Fruit fly (Drosophila melanogaster): ENCODE measurements around the gene nst.

nst gene

DNA sequence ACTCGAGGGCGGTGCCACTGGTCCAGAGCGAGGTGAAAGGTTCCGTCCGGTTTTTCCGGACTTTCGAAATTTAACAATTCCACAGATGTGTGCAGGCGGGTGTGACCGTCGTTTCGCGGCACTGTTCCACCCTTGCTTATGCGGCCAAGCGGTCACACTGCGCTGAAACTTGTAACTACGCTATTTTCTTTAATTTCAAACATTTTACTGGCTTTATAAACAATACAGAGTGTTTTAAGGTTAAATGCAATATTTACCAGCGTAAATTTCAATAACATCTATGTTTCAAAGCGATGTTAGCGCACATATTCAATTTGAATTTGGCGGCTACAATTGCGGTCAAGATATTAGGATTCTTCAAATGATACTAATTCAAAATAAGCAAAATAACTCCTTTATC, at the start of gene nst:
Gene nst, minus strand, starts transcription at position 128 of the 400 bp plus-strand sequence.
- TF ChIP-seq usp (GFP tag; optimal IDR thresholded peaks at IDR 0.05) (no peak), Dll (optimal IDR thresholded peaks at IDR 0.05) (no peak)

DNA sequence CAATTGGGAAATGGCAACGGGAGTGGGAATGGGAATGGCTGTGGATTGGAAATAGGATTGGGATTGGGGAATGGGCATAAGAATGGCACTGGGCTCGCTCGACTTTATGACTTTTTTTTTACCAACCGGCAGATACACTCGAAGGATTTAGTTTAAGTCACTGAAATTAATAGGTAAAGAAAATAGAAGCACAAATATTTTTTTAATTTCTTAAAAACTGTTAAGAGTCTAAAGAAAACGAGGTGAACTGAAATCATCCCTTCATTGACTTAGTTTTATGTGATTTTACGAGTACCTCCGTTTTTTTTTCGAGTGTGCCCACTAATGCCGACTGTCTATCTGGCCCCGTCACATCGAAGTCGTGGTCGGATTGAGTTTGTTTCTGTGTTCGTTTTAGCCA, 44.9 kb upstream of the nst start:
- no peak for TF ChIP-seq EcR (GFP tag; optimal IDR thresholded peaks at IDR 0.05)
- TF ChIP-seq usp (GFP tag; optimal IDR thresholded peaks at IDR 0.05) = no peak
- no peak for TF ChIP-seq pan (optimal IDR thresholded peaks at IDR 0.05)
- TF ChIP-seq CG8478 (optimal IDR thresholded peaks at IDR 0.05) = no peak
- TF ChIP-seq psq (optimal IDR thresholded peaks at IDR 0.05) = no peak
- TF ChIP-seq Dll (optimal IDR thresholded peaks at IDR 0.05) = no peak

DNA sequence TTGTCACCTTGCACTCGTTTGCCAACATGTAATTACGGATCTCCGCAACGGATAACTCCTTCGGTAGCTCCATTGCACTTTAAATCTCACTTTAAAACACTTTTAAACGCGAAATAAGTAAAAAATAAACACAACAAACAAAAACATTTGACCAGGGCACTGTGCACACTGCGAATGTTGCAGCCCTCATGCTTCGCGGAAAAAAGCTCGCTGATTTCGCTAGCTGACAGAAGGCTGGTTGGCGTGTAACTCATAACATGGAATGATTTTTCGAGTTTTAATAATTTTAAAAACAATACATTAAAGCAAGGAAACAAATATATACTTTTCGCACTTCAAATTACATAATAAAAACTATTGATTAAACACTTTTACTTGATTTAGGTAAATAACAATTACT, 42.4 kb upstream of the nst start, which contains the start of gene sowah:
Gene sowah, minus strand, starts transcription at position 177 of the 400 bp plus-strand sequence.
- no peak for TF ChIP-seq psq (optimal IDR thresholded peaks at IDR 0.05)
- TF ChIP-seq pan (optimal IDR thresholded peaks at IDR 0.05) = no peak
- TF ChIP-seq usp (GFP tag; optimal IDR thresholded peaks at IDR 0.05) = no peak

DNA sequence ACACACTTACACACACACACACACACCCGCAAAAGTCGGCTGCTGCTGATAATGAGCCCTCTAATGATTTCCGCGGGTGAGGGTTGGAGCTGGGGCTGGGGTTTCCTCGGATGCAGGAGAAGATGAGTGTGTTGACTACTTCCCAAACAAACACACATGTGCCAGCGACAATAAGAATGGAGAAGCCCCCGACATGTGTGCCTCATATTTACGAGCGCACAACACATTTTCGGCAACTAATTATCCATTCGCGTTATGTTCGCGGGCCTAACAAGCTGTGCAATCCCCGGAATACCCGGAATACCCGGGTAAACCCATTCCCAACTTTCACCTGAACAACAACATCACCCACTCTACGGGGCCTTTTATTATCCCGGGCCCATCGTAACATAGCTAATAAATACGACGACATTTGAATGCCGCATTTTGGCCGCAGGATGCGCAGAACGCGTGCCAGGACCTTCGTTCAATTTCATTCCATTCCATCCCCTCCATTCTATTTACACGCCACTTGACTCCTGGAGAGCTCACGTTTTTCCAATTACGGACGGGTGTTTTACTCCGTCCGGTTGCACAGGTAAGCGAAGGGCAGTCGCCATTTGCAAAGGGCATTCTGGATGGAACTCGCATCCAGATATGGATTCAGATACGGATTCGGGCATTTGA, 36.2 kb upstream of the nst start:
- TF ChIP-seq CG8478 (optimal IDR thresholded peaks at IDR 0.05) = no peak
- TF ChIP-seq EcR (GFP tag; optimal IDR thresholded peaks at IDR 0.05) = no peak
- TF ChIP-seq psq (optimal IDR thresholded peaks at IDR 0.05) = no peak
- no peak for TF ChIP-seq usp (GFP tag; optimal IDR thresholded peaks at IDR 0.05)
- no peak for TF ChIP-seq pan (optimal IDR thresholded peaks at IDR 0.05)
- TF ChIP-seq Dll (optimal IDR thresholded peaks at IDR 0.05) = no peak

DNA sequence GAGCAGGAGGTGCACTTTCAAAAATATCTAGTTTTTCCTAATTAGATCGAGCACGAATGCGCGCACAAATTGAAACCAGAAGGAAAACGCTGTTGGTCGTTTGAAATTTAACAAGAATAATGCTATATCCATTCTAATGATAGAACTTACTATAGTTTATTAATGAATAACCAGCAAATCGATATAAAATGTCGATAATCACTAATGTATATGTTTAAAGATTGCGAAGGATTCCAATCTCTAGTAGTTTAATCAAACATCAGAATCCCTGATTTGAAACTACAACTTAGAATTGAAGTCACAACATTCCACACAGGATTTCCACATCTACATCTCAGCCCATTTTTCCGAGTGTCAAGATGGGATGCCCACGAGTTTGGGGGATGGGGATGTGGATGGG, 35.5 kb upstream of the nst start:
- no peak for TF ChIP-seq CG8478 (optimal IDR thresholded peaks at IDR 0.05)
- no peak for TF ChIP-seq pan (optimal IDR thresholded peaks at IDR 0.05)
- TF ChIP-seq Dll (optimal IDR thresholded peaks at IDR 0.05) = no peak
- TF ChIP-seq psq (optimal IDR thresholded peaks at IDR 0.05) = no peak
- no peak for TF ChIP-seq usp (GFP tag; optimal IDR thresholded peaks at IDR 0.05)
- no peak for TF ChIP-seq EcR (GFP tag; optimal IDR thresholded peaks at IDR 0.05)

DNA sequence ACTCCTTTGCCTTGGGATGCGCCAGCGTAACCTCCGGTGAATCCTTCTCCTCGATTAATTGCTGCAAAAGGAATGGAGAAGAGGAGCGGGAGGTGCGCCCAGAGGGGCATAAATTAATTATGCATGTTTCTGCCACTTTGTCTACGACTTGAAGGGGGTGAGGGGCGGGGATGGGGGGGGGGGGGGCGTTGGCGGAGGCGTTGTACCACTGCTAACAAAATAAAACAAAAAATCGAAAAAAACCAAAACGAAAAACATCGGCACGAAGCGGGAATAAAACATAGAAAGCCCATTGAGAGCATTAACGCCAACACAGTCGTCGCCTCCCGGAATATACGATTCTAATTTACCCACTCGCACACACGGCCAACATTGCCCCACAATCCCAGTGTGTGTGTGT, 35.0 kb upstream of the nst start:
- TF ChIP-seq psq (optimal IDR thresholded peaks at IDR 0.05) (no peak), pan (optimal IDR thresholded peaks at IDR 0.05) (no peak), CG8478 (optimal IDR thresholded peaks at IDR 0.05) (no peak)

DNA sequence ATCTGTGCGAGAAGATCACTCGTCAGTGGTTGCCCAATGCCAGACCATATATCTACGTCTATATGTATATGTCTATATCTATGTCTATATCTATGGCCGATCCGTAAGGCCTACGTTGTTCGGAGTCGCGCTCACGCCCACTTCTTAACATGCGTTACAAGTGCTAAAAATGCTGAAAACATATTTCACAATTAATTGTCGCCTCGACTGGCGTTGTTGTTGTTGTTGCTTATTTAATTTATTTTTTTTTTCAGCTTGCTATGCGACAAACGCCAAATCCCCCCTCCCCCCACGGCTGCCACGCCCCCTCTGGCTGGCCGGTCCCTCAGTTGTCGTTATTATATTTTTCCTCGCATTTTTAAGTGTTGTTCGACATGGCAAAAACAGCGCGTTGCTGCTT, 34.3 kb upstream of the nst start:
- no peak for TF ChIP-seq psq (optimal IDR thresholded peaks at IDR 0.05)

DNA sequence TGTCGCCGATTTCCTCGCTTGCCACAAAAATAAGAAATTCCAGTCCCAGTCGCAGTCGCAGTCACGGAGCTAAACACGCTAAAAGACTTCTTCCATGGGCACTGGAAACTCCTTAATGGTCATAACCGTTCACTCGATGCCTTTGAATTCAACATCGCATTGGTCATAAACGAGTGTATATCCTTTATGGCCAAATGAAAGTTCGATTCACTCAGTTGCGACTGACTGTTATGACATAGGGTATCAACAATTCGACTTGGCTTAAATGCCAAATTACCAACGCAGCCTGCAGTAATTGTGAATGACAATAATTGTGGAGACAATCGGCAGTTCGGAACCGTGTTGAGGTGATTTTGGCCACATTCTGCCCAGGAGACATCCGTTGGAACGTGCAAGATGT, 29.3 kb upstream of the nst start:
- TF ChIP-seq psq (optimal IDR thresholded peaks at IDR 0.05) (no peak), usp (GFP tag; optimal IDR thresholded peaks at IDR 0.05) (no peak), EcR (GFP tag; optimal IDR thresholded peaks at IDR 0.05) (no peak), CG8478 (optimal IDR thresholded peaks at IDR 0.05) (no peak), pan (optimal IDR thresholded peaks at IDR 0.05) (no peak), Dll (optimal IDR thresholded peaks at IDR 0.05) (no peak)

DNA sequence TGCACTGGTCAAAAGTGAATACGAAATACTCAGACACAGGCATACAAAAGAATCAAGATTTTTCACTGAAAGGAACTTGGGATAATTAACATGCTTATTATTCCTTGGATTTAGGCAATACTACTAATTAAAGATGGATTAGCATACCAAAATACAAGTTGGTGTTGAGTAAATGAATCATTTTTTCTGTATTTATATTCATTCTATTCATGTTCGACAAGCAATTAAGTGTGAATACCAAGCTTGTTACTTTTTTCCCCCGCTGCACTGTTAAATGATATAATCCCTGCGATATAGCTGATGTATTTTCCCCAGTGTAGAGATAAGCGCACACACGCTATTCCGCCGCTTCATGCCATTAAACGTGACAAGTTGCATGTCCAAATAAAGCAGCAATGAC, 27.8 kb upstream of the nst start:
- TF ChIP-seq pan (optimal IDR thresholded peaks at IDR 0.05) (no peak), usp (GFP tag; optimal IDR thresholded peaks at IDR 0.05) (no peak), CG8478 (optimal IDR thresholded peaks at IDR 0.05) (no peak), psq (optimal IDR thresholded peaks at IDR 0.05) (no peak), EcR (GFP tag; optimal IDR thresholded peaks at IDR 0.05) (no peak), Dll (optimal IDR thresholded peaks at IDR 0.05) (no peak)

DNA sequence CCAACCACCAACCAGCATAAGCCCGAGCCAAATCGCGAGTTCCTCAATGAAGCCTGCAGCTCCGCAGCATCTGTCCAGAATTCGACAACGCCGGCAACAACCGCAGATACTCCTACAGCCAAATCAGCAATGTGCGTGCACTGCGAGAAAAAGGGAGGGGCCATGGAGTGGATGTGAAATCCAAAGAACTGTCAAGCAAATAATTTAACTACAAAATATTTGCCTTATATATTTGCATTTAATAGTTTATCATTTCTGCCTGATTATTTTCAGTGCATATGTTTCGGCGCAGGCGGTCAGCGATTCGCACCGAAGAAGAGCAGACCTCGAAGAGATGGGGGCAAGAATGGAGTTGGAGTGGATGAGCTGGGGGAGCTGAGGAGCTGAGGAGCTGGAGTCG, 21.7 kb upstream of the nst start:
- no peak for TF ChIP-seq CG8478 (optimal IDR thresholded peaks at IDR 0.05)
- no peak for TF ChIP-seq EcR (GFP tag; optimal IDR thresholded peaks at IDR 0.05)
- TF ChIP-seq pan (optimal IDR thresholded peaks at IDR 0.05) = no peak
- TF ChIP-seq psq (optimal IDR thresholded peaks at IDR 0.05) = no peak
- TF ChIP-seq usp (GFP tag; optimal IDR thresholded peaks at IDR 0.05) = no peak
- no peak for TF ChIP-seq Dll (optimal IDR thresholded peaks at IDR 0.05)

DNA sequence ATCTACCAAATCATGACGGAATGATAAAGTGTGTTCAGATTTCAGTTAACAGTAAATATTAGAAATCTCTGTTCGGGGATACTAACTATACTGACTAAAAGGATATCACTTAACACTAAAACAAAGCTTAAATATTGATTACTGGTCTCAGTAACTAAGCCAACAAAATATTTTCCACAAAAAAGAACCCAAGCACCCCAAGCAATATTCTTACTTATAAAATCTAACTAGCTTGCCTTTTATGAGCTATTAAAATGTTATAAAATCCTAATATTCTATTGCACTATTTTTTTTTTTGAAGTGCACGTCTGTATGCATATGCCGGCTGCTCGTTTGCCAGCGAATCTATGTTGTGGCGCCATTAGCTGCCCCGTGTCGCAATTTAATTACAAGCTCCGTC, 19.5 kb upstream of the nst start:
- no peak for TF ChIP-seq EcR (GFP tag; optimal IDR thresholded peaks at IDR 0.05)
- no peak for TF ChIP-seq Dll (optimal IDR thresholded peaks at IDR 0.05)
- TF ChIP-seq psq (optimal IDR thresholded peaks at IDR 0.05) = no peak
- TF ChIP-seq usp (GFP tag; optimal IDR thresholded peaks at IDR 0.05) = no peak
- TF ChIP-seq CG8478 (optimal IDR thresholded peaks at IDR 0.05) = no peak
- TF ChIP-seq pan (optimal IDR thresholded peaks at IDR 0.05) = no peak

DNA sequence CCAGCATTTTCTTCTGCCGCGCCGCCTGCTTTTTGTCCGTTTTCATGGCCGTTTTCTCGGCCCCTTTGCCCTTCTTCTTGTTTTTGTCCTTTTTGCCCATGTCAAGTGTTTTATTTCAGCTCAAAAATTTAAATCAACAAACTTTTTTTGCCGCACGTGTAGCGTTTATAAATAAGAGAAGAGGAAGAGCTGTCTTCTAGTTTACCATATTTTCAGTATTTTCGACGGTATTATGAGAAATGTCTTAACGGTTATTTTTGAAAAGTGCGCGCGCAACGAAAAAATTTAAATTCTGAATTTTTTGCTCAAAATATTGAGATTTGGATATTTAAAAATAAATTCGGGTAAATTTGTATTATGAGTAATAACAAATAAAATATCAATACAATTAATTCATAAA, 7.2 kb upstream of the nst start, which contains the start of gene CG4069:
Gene CG4069, minus strand, starts transcription at position 193 of the 400 bp plus-strand sequence.
- no peak for TF ChIP-seq pan (optimal IDR thresholded peaks at IDR 0.05)
- TF ChIP-seq EcR (GFP tag; optimal IDR thresholded peaks at IDR 0.05) = no peak
- TF ChIP-seq CG8478 (optimal IDR thresholded peaks at IDR 0.05) = no peak
- TF ChIP-seq psq (optimal IDR thresholded peaks at IDR 0.05) = no peak
- no peak for TF ChIP-seq Dll (optimal IDR thresholded peaks at IDR 0.05)
- no peak for TF ChIP-seq usp (GFP tag; optimal IDR thresholded peaks at IDR 0.05)

DNA sequence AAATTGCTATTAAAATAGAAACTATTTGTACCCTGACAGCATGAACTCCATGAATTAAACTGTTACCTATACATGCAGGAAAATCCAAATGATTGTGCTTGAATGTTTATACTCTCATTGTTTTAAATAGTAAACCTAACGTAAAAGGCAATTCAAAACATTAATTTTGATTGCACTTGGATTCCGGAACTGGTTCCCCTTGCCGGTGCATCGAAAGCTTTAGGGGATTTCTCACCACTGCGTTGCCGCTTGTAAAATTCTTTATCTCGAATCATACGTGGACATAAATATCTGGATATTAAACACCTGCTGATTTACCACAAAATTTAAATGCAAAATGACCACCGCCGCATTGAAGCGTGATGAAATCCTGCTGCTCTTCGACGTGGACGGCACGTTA, 4.3 kb upstream of the nst start, which contains the start of gene Pmm2:
Gene Pmm2, plus strand, starts transcription at position 273 of the 400 bp plus-strand sequence.
- no peak for TF ChIP-seq psq (optimal IDR thresholded peaks at IDR 0.05)
- no peak for TF ChIP-seq pan (optimal IDR thresholded peaks at IDR 0.05)
- no peak for TF ChIP-seq usp (GFP tag; optimal IDR thresholded peaks at IDR 0.05)
- no peak for TF ChIP-seq CG8478 (optimal IDR thresholded peaks at IDR 0.05)
- no peak for TF ChIP-seq Dll (optimal IDR thresholded peaks at IDR 0.05)
- no peak for TF ChIP-seq EcR (GFP tag; optimal IDR thresholded peaks at IDR 0.05)

All from whole organism.